Fruit fly (Drosophila melanogaster) whole organism, embryonic: ENCODE results near the gene CG3662.
A peak's percentile ranks its signal among the peaks of the same experiment; 100 is the strongest.

Experiments
- Atf-2 ChIP-seq: fragments of 200-800 bp; sonication (Bioruptor generic); optimal IDR thresholded peaks from 2 replicates; lab custom pipeline; 2016; ENCODE audit warnings: missing biosample characterization, missing genetic modification characterization
- BtbVII ChIP-seq: fragments of 200-800 bp; sonication (Bioruptor generic); optimal IDR thresholded peaks from 3 replicates; lab custom pipeline; 2017; ENCODE audit warnings: missing biosample characterization, mild to moderate bottlenecking, missing genetic modification characterization
- CG11085 ChIP-seq: fragments of 200-800 bp; sonication (Bioruptor generic); IDR thresholded peaks from 2 replicates; pipeline ENCODE4 v1.3.6; 2022; ENCODE audit warnings: missing biosample characterization, missing genetic modification characterization
- CG11696 ChIP-seq: fragments of 200-800 bp; sonication (Bioruptor generic); IDR thresholded peaks from 2 replicates; pipeline ENCODE4 v1.3.6; 2022; ENCODE audit warnings: missing biosample characterization, missing genetic modification characterization
- CG12391 ChIP-seq: fragments of 200-800 bp; sonication (Bioruptor generic); optimal IDR thresholded peaks from 3 replicates; lab custom pipeline; 2018; ENCODE audit warnings: missing biosample characterization, mild to moderate bottlenecking, missing genetic modification characterization, moderate library complexity
- CG12942 ChIP-seq: fragments of 200-800 bp; sonication (Bioruptor generic); optimal IDR thresholded peaks from 3 replicates; lab custom pipeline; 2016; ENCODE audit warnings: missing biosample characterization, missing genetic modification characterization
- CG1529 ChIP-seq: fragments of 200-800 bp; sonication (Bioruptor generic); optimal IDR thresholded peaks from 3 replicates; lab custom pipeline; 2018; ENCODE audit warnings: missing biosample characterization, missing genetic modification characterization
- CG2875 ChIP-seq: fragments of 200-800 bp; sonication (Bioruptor generic); optimal IDR thresholded peaks from 2 replicates; lab custom pipeline; 2017; ENCODE audit warnings: missing biosample characterization, mild to moderate bottlenecking, missing genetic modification characterization, missing genetic modification reagents
- CG2889 ChIP-seq: fragments of 200-800 bp; sonication (Bioruptor generic); IDR thresholded peaks from 3 replicates; pipeline ENCODE4 v1.3.6; 2022; ENCODE audit warnings: missing biosample characterization, missing genetic modification characterization
- CG3163 ChIP-seq: fragments of 200-800 bp; sonication (Bioruptor generic); optimal IDR thresholded peaks from 3 replicates; lab custom pipeline; 2016; ENCODE audit warnings: missing biosample characterization, missing genetic modification characterization
- CG4820 ChIP-seq: fragments of 200-800 bp; sonication (Bioruptor generic); optimal IDR thresholded peaks from 3 replicates; lab custom pipeline; 2016; ENCODE audit warnings: missing biosample characterization, missing genetic modification characterization
- CG5180 ChIP-seq: fragments of 200-800 bp; sonication (Bioruptor generic); optimal IDR thresholded peaks from 3 replicates; lab custom pipeline; 2017; ENCODE audit warnings: missing biosample characterization, missing genetic modification characterization, mild to moderate bottlenecking, moderate library complexity, missing genetic modification reagents
- CG6683 ChIP-seq: fragments of 200-800 bp; sonication (Bioruptor generic); optimal IDR thresholded peaks from 2 replicates; lab custom pipeline; 2017; ENCODE audit warnings: missing biosample characterization, mild to moderate bottlenecking, missing genetic modification characterization, missing genetic modification reagents
- CG7745 ChIP-seq: fragments of 200-800 bp; sonication (Bioruptor generic); optimal IDR thresholded peaks from 2 replicates; lab custom pipeline; 2018; ENCODE audit warnings: missing biosample characterization, mild to moderate bottlenecking, missing genetic modification characterization, moderate library complexity
- CG8089 ChIP-seq: fragments of 200-800 bp; sonication (Bioruptor generic); optimal IDR thresholded peaks from 3 replicates; lab custom pipeline; 2016; ENCODE audit warnings: missing biosample characterization, missing genetic modification characterization
- CG8765 ChIP-seq: fragments of 200-800 bp; sonication (Bioruptor generic); IDR thresholded peaks from 2 replicates; pipeline ENCODE4 v1.3.6; 2022; ENCODE audit warnings: missing biosample characterization, missing genetic modification characterization
- CG9215 ChIP-seq: fragments of 200-800 bp; sonication (Bioruptor generic); IDR thresholded peaks from 2 replicates; pipeline ENCODE4 v1.3.6; 2022; ENCODE audit warnings: missing biosample characterization, missing genetic modification characterization
- CHES-1-like ChIP-seq: fragments of 200-800 bp; sonication (Bioruptor generic); optimal IDR thresholded peaks from 2 replicates; lab custom pipeline; 2016; ENCODE audit warnings: missing biosample characterization, missing genetic modification characterization
- D19A ChIP-seq: fragments of 200-800 bp; optimal IDR thresholded peaks from 3 replicates; lab custom pipeline; 2019; ENCODE audit warnings: missing biosample characterization, mild to moderate bottlenecking, missing genetic modification characterization, moderate library complexity
- HLHmδ ChIP-seq: fragments of 200-800 bp; sonication (Bioruptor generic); optimal IDR thresholded peaks from 2 replicates; lab custom pipeline; 2018; ENCODE audit warnings: missing biosample characterization, mild to moderate bottlenecking, missing genetic modification characterization, moderate library complexity
- Hmr ChIP-seq: fragments of 200-800 bp; sonication (Bioruptor generic); optimal IDR thresholded peaks from 3 replicates; lab custom pipeline; 2017; ENCODE audit warnings: mild to moderate bottlenecking, missing biosample characterization, missing genetic modification reagents, missing genetic modification characterization
- Hr39 ChIP-seq: fragments of >200 bp; optimal IDR thresholded peaks from 2 replicates; lab custom pipeline; 2017
- MBD-R2 ChIP-seq: fragments of 200-800 bp; sonication (Bioruptor generic); IDR thresholded peaks from 2 replicates; pipeline ENCODE4 v1.3.6; 2022; ENCODE audit warnings: missing biosample characterization, missing genetic modification characterization
- Ptx1 ChIP-seq: fragments of 200-800 bp; sonication (Bioruptor generic); IDR thresholded peaks from 2 replicates; pipeline ENCODE4 v1.3.6; 2022; ENCODE audit warnings: missing biosample characterization, missing genetic modification characterization
- Sox102F ChIP-seq: fragments of 200-800 bp; sonication (Bioruptor generic); optimal IDR thresholded peaks from 2 replicates; lab custom pipeline; 2018; ENCODE audit warnings: missing biosample characterization, mild to moderate bottlenecking, missing genetic modification characterization, moderate library complexity
- Trl ChIP-seq, 3 experiments: fragments of >200 bp in 2 of 3; fragments of 200-800 bp in 1 of 3; sonication (Bioruptor generic) in 1 of 3; optimal IDR thresholded peaks; 2 replicates in 1 of 3; 3 replicates in 2 of 3; lab custom pipeline; 2016 to 2017; ENCODE audit warnings: missing biosample characterization in 1 of 3, missing genetic modification characterization in 1 of 3
- Usf ChIP-seq: fragments of 200-800 bp; sonication (Bioruptor generic); optimal IDR thresholded peaks from 2 replicates; lab custom pipeline; 2017; ENCODE audit warnings: missing genotype, missing biosample characterization, missing genetic modification characterization
- Xbp1 ChIP-seq: fragments of 200-800 bp; sonication (Bioruptor generic); optimal IDR thresholded peaks from 3 replicates; lab custom pipeline; 2016; ENCODE audit warnings: missing biosample characterization, mild to moderate bottlenecking, missing genetic modification characterization
- chm ChIP-seq: fragments of 200-800 bp; sonication (Bioruptor generic); IDR thresholded peaks from 2 replicates; pipeline ENCODE4 v1.3.6; 2022; ENCODE audit warnings: missing biosample characterization, missing genetic modification characterization
- corto ChIP-seq: fragments of 200-800 bp; sonication (Bioruptor generic); optimal IDR thresholded peaks from 2 replicates; lab custom pipeline; 2016; ENCODE audit warnings: missing biosample characterization, mild to moderate bottlenecking, missing genetic modification characterization, moderate library complexity
- disco-r ChIP-seq: fragments of 200-800 bp; sonication (Bioruptor generic); optimal IDR thresholded peaks from 2 replicates; lab custom pipeline; 2016; ENCODE audit warnings: missing biosample characterization, missing genetic modification characterization
- fd102C ChIP-seq: fragments of 200-800 bp; sonication (Bioruptor generic); optimal IDR thresholded peaks from 2 replicates; lab custom pipeline; 2018; ENCODE audit warnings: missing biosample characterization, mild to moderate bottlenecking, missing genetic modification characterization, moderate library complexity
- fru ChIP-seq: fragments of >200 bp; optimal IDR thresholded peaks from 2 replicates; lab custom pipeline; 2017
- gcm ChIP-seq: fragments of 200-800 bp; sonication (Bioruptor generic); optimal IDR thresholded peaks from 2 replicates; lab custom pipeline; 2019; ENCODE audit warnings: missing biosample characterization, mild to moderate bottlenecking, missing genetic modification characterization, moderate library complexity
- h ChIP-seq: fragments of >200 bp; optimal IDR thresholded peaks from 2 replicates; lab custom pipeline; 2017
- ham ChIP-seq: fragments of 200-800 bp; sonication (Bioruptor generic); IDR thresholded peaks from 2 replicates; pipeline ENCODE4 v1.3.6; 2022; ENCODE audit warnings: missing biosample characterization, missing genetic modification characterization
- nmo ChIP-seq: fragments of 200-800 bp; sonication (Bioruptor generic); optimal IDR thresholded peaks from 2 replicates; lab custom pipeline; 2018; ENCODE audit warnings: missing biosample characterization, mild to moderate bottlenecking, missing genetic modification characterization, moderate library complexity
- pan ChIP-seq, 4 experiments: fragments of >200 bp in 3 of 4; fragments of 200-800 bp in 1 of 4; sonication (Bioruptor generic) in 1 of 4; optimal IDR thresholded peaks in 3 of 4; IDR thresholded peaks in 1 of 4; 2 replicates each; pipeline versions ENCODE4 v1.3.6 to Lab custom; 2017 to 2022; ENCODE audit warnings: missing biosample characterization in 2 of 4, missing genetic modification characterization in 2 of 4, mixed read lengths in 1 of 4
- salm ChIP-seq: fragments of 200-800 bp; sonication (Bioruptor generic); optimal IDR thresholded peaks from 2 replicates; lab custom pipeline; 2018; ENCODE audit warnings: missing biosample characterization, mild to moderate bottlenecking, missing genetic modification characterization
- sc ChIP-seq, 3 experiments: fragments of >200 bp in 2 of 3; fragments of 200-800 bp in 1 of 3; sonication (Bioruptor generic) in 1 of 3; optimal IDR thresholded peaks; 2 replicates in 2 of 3; 3 replicates in 1 of 3; lab custom pipeline; 2017; ENCODE audit warnings: mild to moderate bottlenecking in 1 of 3, missing biosample characterization in 1 of 3, missing genetic modification characterization in 1 of 3, missing genetic modification reagents in 1 of 3
- sens ChIP-seq: fragments of 200-800 bp; sonication (Bioruptor generic); peaks from one replicate; lab custom pipeline; 2016; ENCODE audit warnings: missing biosample characterization, missing genetic modification characterization
- sima ChIP-seq: fragments of 200-800 bp; sonication (Bioruptor generic); optimal IDR thresholded peaks from 2 replicates; lab custom pipeline; 2016; ENCODE audit warnings: missing biosample characterization, missing genetic modification characterization
- sisA ChIP-seq: fragments of 200-800 bp; sonication (Bioruptor generic); IDR thresholded peaks from 2 replicates; pipeline ENCODE4 v1.3.6; 2022; ENCODE audit warnings: missing biosample characterization, missing genetic modification characterization
- slou ChIP-seq: fragments of 200-800 bp; sonication (Bioruptor generic); optimal IDR thresholded peaks from 3 replicates; lab custom pipeline; 2016; ENCODE audit warnings: missing biosample characterization, missing genetic modification characterization
- sr ChIP-seq: fragments of 200-800 bp; sonication (Bioruptor generic); IDR thresholded peaks from 3 replicates; pipeline ENCODE4 v1.3.6; 2022; ENCODE audit warnings: missing biosample characterization, missing genetic modification characterization
- tin ChIP-seq: fragments of 200-800 bp; sonication (Bioruptor generic); optimal IDR thresholded peaks from 3 replicates; lab custom pipeline; 2016; ENCODE audit warnings: missing biosample characterization, missing genetic modification characterization
- tna ChIP-seq: fragments of 200-800 bp; sonication (Bioruptor generic); IDR thresholded peaks from 2 replicates; pipeline ENCODE4 v1.3.6; 2022; ENCODE audit warnings: missing biosample characterization, missing genetic modification characterization; ENCODE audit not compliant: partially characterized antibody
- ttk ChIP-seq: fragments of 200-800 bp; sonication (Bioruptor generic); IDR thresholded peaks from 2 replicates; pipeline ENCODE4 v2.1.2; 2022; ENCODE audit warnings: missing biosample characterization, missing genetic modification characterization
- tup ChIP-seq: fragments of 200-800 bp; sonication (Bioruptor generic); optimal IDR thresholded peaks from 2 replicates; lab custom pipeline; 2016; ENCODE audit warnings: missing biosample characterization, mild to moderate bottlenecking, missing genetic modification characterization, moderate library complexity

The CG3662 gene

DNA sequence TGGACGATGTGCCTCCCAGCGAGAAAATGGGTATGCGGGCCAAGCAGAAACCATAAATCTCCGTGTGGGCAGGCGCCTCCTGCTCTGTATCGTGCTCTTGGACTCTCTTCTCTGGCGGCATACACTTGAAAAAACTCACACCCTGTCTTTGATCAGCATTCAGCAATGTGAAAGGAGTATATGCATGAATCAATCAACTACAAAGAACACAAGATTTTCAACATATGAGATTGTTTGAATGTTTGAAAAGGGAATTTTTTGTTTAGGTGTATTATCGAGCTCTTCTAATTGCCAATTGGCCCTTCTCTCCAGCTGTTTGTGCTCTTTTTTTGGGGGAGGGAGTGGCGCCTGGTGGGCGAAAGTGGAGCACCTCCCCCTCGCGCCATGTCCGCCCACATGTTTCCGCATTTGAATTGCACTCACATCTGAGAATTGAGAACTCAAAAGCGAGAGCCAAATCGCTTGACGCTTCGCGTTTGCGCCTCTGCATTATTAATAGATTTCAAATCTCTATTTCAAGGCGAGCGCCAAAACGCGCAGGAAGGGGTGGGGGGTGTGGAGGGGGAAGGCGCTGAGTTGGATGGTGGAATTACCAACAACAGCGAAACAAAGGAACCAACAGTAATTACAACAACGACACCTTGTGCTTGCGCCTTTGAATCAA lies 24.4 kb downstream of the CG3662 start (continued):
- TF ChIP-seq fd102C (GFP tag; lab: Kevin White, UChicago): no peak
- peak; percentile 79 for TF ChIP-seq CG1529 (GFP tag; lab: Kevin White, UChicago)
- TF ChIP-seq CHES-1-like: peak; percentile 90
- TF ChIP-seq CG9215 (GFP tag; lab: Robert Waterston, UW): peak; percentile 72
- peak; percentile 86 for TF ChIP-seq ttk
- peak; percentile 76 for TF ChIP-seq CG11085
- peak; percentile 82 for TF ChIP-seq CG4820 (GFP tag; lab: Kevin White, UChicago)
- TF ChIP-seq Trl (optimal IDR thresholded peaks at IDR 0.05; lab: Kevin White, UChicago): peak; percentile 22 to 50
- peak; percentile 86 for TF ChIP-seq Trl (GFP tag; optimal IDR thresholded peaks at IDR 0.05; lab: Kevin White, UChicago)
- TF ChIP-seq h: no peak
- TF ChIP-seq Hr39: no peak
- TF ChIP-seq Sox102F (GFP tag; lab: Kevin White, UChicago): peak; percentile 91
- peak; percentile 59 for TF ChIP-seq salm
- TF ChIP-seq Xbp1 (GFP tag; lab: Kevin White, UChicago): peak; percentile 90
- no peak for TF ChIP-seq pan (optimal IDR thresholded peaks at IDR 0.05; lab: Kevin White, UChicago)
- TF ChIP-seq pan (GFP tag; optimal IDR thresholded peaks at IDR 0.05 in 1 of 2, IDR thresholded peaks at IDR 0.05 in 1 of 2): peak in 1 of 2 experiments; percentile 92
- TF ChIP-seq BtbVII (GFP tag; lab: Kevin White, UChicago): peak; percentile 75
- peak; percentile 65 for TF ChIP-seq CG6683 (GFP tag; lab: Kevin White, UChicago)
- peak; percentile 96 for TF ChIP-seq sens (GFP tag; lab: Kevin White, UChicago)
- peak; percentile 86 for TF ChIP-seq CG3163
- peak; percentile 44 for TF ChIP-seq slou (GFP tag; lab: Kevin White, UChicago)
- peak; percentile 33 for TF ChIP-seq Usf
- TF ChIP-seq tup (GFP tag; lab: Kevin White, UChicago): no peak
- TF ChIP-seq gcm (GFP tag; lab: Kevin White, UChicago): peak; percentile 72
- no peak for TF ChIP-seq corto (GFP tag; lab: Kevin White, UChicago)
- TF ChIP-seq sima (GFP tag; lab: Kevin White, UChicago): peak; percentile 50
- no peak for TF ChIP-seq tna (GFP tag; lab: Robert Waterston, UW)
- peak; percentile 78 for TF ChIP-seq CG12942 (GFP tag; lab: Kevin White, UChicago)
- TF ChIP-seq HLHmδ (GFP tag; lab: Kevin White, UChicago): no peak
- peak; percentile 83 for TF ChIP-seq CG8089 (GFP tag; lab: Kevin White, UChicago)
- TF ChIP-seq chm (GFP tag; lab: Robert Waterston, UW): peak; percentile 89
- peak; percentile 86 for TF ChIP-seq CG2875
- peak; percentile 89 for TF ChIP-seq sisA (GFP tag; lab: Robert Waterston, UW)
- peak; percentile 77 for TF ChIP-seq nmo (GFP tag; lab: Kevin White, UChicago)
- TF ChIP-seq Ptx1 (GFP tag; lab: Robert Waterston, UW): peak; percentile 93
- peak; percentile 84 for TF ChIP-seq CG2889 (GFP tag; lab: Robert Waterston, UW)
- TF ChIP-seq MBD-R2 (GFP tag; lab: Robert Waterston, UW): peak; percentile 68
- no peak for TF ChIP-seq sc (optimal IDR thresholded peaks at IDR 0.05; lab: Kevin White, UChicago)
- TF ChIP-seq sc (GFP tag; optimal IDR thresholded peaks at IDR 0.05; lab: Kevin White, UChicago): peak; percentile 62
- peak; percentile 100 for TF ChIP-seq sr (GFP tag; lab: Robert Waterston, UW)
- peak; percentile 77 for TF ChIP-seq CG5180 (GFP tag; lab: Kevin White, UChicago)
- TF ChIP-seq CG7745: no peak
- peak; percentile 84 for TF ChIP-seq CG12391 (tag; lab: Kevin White, UChicago)
- TF ChIP-seq Atf-2 (GFP tag; lab: Kevin White, UChicago): peak; percentile 80
- TF ChIP-seq CG11696 (GFP tag; lab: Robert Waterston, UW): peak; percentile 75
- no peak for TF ChIP-seq fru
- peak; percentile 49; the same call in 1 of the 2 replicates for TF ChIP-seq ham (GFP tag; lab: Robert Waterston, UW)
- TF ChIP-seq tin (GFP tag; lab: Kevin White, UChicago): peak; percentile 80
- TF ChIP-seq disco-r (GFP tag; lab: Kevin White, UChicago): peak; percentile 73
- TF ChIP-seq Hmr (GFP tag; lab: Kevin White, UChicago): peak; percentile 89
- TF ChIP-seq CG8765 (GFP tag; lab: Robert Waterston, UW): 0 out of 2 replicates have a peak, but pooled peaks have one; percentile 12
- TF ChIP-seq D19A (tag; lab: Kevin White, UChicago): peak; percentile 72
